Worm (Caenorhabditis elegans): ENCODE data around the gene Y43F8B.2.

Y43F8B.2 gene

ce11 chrV:19529168-19529567 lies 3.7 kb downstream of the Y43F8B.2 start (continued):
- no peak for TF ChIP-seq Y48G9A.11 (GFP tag; IDR thresholded peaks at IDR 0.05)
- TF ChIP-seq mdl-1 (tag; optimal IDR thresholded peaks at IDR 0.05): peak; percentile 97 to 100
- TF ChIP-seq vab-7 (GFP tag; IDR thresholded peaks at IDR 0.05): 0 out of 2 replicates have a peak, but pooled peaks have one; percentile 5
- TF ChIP-seq nhr-41 (GFP tag; IDR thresholded peaks at IDR 0.05): peak; percentile 79; the same call in 1 of the 2 replicates
- peak; percentile 84 for TF ChIP-seq mdt-29 (GFP tag; IDR thresholded peaks at IDR 0.05)

ce11 chrV:19527565-19527964 lies 5.3 kb downstream of the Y43F8B.2 start:
- TF ChIP-seq arid-1 (GFP tag; conservative IDR thresholded peaks at IDR 0.05): no peak
- TF ChIP-seq nhr-28 (tag; optimal IDR thresholded peaks at IDR 0.05): peak; percentile 97
- no peak for TF ChIP-seq ces-1 (GFP tag; optimal IDR thresholded peaks at IDR 0.05)
- peak in 1 of 2 experiments; percentile 64 for TF ChIP-seq lsy-2 (tag; optimal IDR thresholded peaks at IDR 0.05)
- TF ChIP-seq nhr-11 (tag; optimal IDR thresholded peaks at IDR 0.05): no peak
- TF ChIP-seq mdt-29 (GFP tag; IDR thresholded peaks at IDR 0.05): peak; percentile 59
- TF ChIP-seq Y48G9A.11 (GFP tag; IDR thresholded peaks at IDR 0.05): no peak
- TF ChIP-seq duxl-1 (tag; optimal IDR thresholded peaks at IDR 0.05; ENCODE audit: poor library complexity): no peak
- TF ChIP-seq Y5F2A.4 (GFP tag; optimal IDR thresholded peaks at IDR 0.05): no peak
- no peak for TF ChIP-seq madf-5 (GFP tag; IDR thresholded peaks at IDR 0.05)
- no peak for TF ChIP-seq madf-9 (GFP tag; conservative IDR thresholded peaks at IDR 0.05)
- peak; percentile 5 to 91 for TF ChIP-seq mdl-1 (tag; optimal IDR thresholded peaks at IDR 0.05)
- no peak for TF ChIP-seq ceh-32 (tag; optimal IDR thresholded peaks at IDR 0.05; ENCODE audit: poor library complexity)
- peak; percentile 100 for TF ChIP-seq php-3 (GFP tag; IDR thresholded peaks at IDR 0.05)
- no peak for TF ChIP-seq ztf-11 (tag; optimal IDR thresholded peaks at IDR 0.05)
- TF ChIP-seq lin-39 (tag; optimal IDR thresholded peaks at IDR 0.05): no peak
- no peak for TF ChIP-seq Y105C5A.15 (GFP tag; IDR thresholded peaks at IDR 0.05)
- TF ChIP-seq nhr-42 (GFP tag; IDR thresholded peaks at IDR 0.05): no peak
- TF ChIP-seq zag-1 (tag; optimal IDR thresholded peaks at IDR 0.05): no peak
- peak; percentile 83 for TF ChIP-seq nhr-48 (tag; optimal IDR thresholded peaks at IDR 0.05)
- no peak for TF ChIP-seq ZK546.5 (tag; optimal IDR thresholded peaks at IDR 0.05)
- peak; percentile 79 for TF ChIP-seq saeg-2 (GFP tag; IDR thresholded peaks at IDR 0.05)
- no peak for TF ChIP-seq zfp-2 (tag; optimal IDR thresholded peaks at IDR 0.05)
- no peak for TF ChIP-seq nhr-237 (tag; optimal IDR thresholded peaks at IDR 0.05)
- TF ChIP-seq nhr-102 (tag; optimal IDR thresholded peaks at IDR 0.05): peak; percentile 79
- TF ChIP-seq mxl-3 (GFP tag; optimal IDR thresholded peaks at IDR 0.05): peak; percentile 89
- TF ChIP-seq gei-8 (GFP tag; optimal IDR thresholded peaks at IDR 0.05): peak; percentile 82
- no peak for TF ChIP-seq lir-3 (tag; optimal IDR thresholded peaks at IDR 0.05)
- TF ChIP-seq unc-62 (GFP tag; optimal IDR thresholded peaks at IDR 0.05 in 1 of 2): peak in 1 of 2 experiments; percentile 79
- TF ChIP-seq unc-62 (tag; optimal IDR thresholded peaks at IDR 0.05): no peak
- TF ChIP-seq mxl-2 (GFP tag; conservative IDR thresholded peaks at IDR 0.05): peak; percentile 89
- no peak for TF ChIP-seq egl-43 (GFP tag; IDR thresholded peaks at IDR 0.05)
- TF ChIP-seq mep-1 (tag; optimal IDR thresholded peaks at IDR 0.05): peak; percentile 49
- no peak for TF ChIP-seq ctbp-1 (GFP tag; IDR thresholded peaks at IDR 0.05)
- TF ChIP-seq nhr-6 (tag; optimal IDR thresholded peaks at IDR 0.05): peak; percentile 11
- TF ChIP-seq ceh-20 (GFP tag; IDR thresholded peaks at IDR 0.05): peak; percentile 97
- no peak for TF ChIP-seq egl-27 (tag; optimal IDR thresholded peaks at IDR 0.05)
- peak; percentile 97 for TF ChIP-seq dve-1 (tag; optimal IDR thresholded peaks at IDR 0.05; ENCODE audit: insufficient read depth)
- peak; percentile 74 for TF ChIP-seq T20F7.1 (GFP tag; optimal IDR thresholded peaks at IDR 0.05)
- no peak for TF ChIP-seq ama-1 (optimal IDR thresholded peaks at IDR 0.05)
- no peak for TF ChIP-seq zip-11 (GFP tag; IDR thresholded peaks at IDR 0.05)
- no peak for TF ChIP-seq nhr-10 (tag; optimal IDR thresholded peaks at IDR 0.05)
- TF ChIP-seq set-16 (GFP tag; IDR thresholded peaks at IDR 0.05): no peak
- no peak for TF ChIP-seq skn-1 (tag; optimal IDR thresholded peaks at IDR 0.05)
- TF ChIP-seq jun-1 (tag; optimal IDR thresholded peaks at IDR 0.05): no peak
- no peak for TF ChIP-seq daf-19 (GFP tag; conservative IDR thresholded peaks at IDR 0.05)
- peak; percentile 100 for TF ChIP-seq dmd-6 (GFP tag; IDR thresholded peaks at IDR 0.05)
- no peak for TF ChIP-seq attf-4 (tag; optimal IDR thresholded peaks at IDR 0.05)
